Fruit fly (Drosophila melanogaster) whole organism, pupa: ENCODE results near the gene Nin.
A peak's percentile ranks its signal among the peaks of the same experiment; 100 is the strongest.

Source experiments
- CG10348 ChIP-seq: fragments of 200-800 bp; sonication (Bioruptor generic); IDR thresholded peaks from 2 replicates; pipeline ENCODE4 v1.3.6; 2022; ENCODE audit warnings: missing biosample characterization, missing genetic modification characterization
- CG12605 ChIP-seq: fragments of 200-800 bp; sonication (Bioruptor generic); IDR thresholded peaks from 2 replicates; pipeline ENCODE4 v1.3.6; 2022; ENCODE audit warnings: missing biosample characterization, missing genetic modification characterization
- CG13204 ChIP-seq: fragments of 200-800 bp; sonication (Bioruptor generic); optimal IDR thresholded peaks from 2 replicates; lab custom pipeline; 2018; ENCODE audit warnings: missing biosample characterization, mild to moderate bottlenecking, missing genetic modification characterization, moderate library complexity
- CG14655 ChIP-seq: fragments of 200-800 bp; sonication (Bioruptor generic); optimal IDR thresholded peaks from 3 replicates; lab custom pipeline; 2017; ENCODE audit warnings: mild to moderate bottlenecking, missing biosample characterization, missing genetic modification reagents, missing genetic modification characterization
- CG15710 ChIP-seq: fragments of 200-800 bp; sonication (Bioruptor generic); optimal IDR thresholded peaks from 2 replicates; lab custom pipeline; 2018; ENCODE audit warnings: missing biosample characterization, mild to moderate bottlenecking, missing genetic modification characterization, moderate library complexity
- CG17806 ChIP-seq: fragments of 200-800 bp; sonication (Bioruptor generic); optimal IDR thresholded peaks from 2 replicates; lab custom pipeline; 2018; ENCODE audit warnings: missing biosample characterization, mild to moderate bottlenecking, missing genetic modification characterization, moderate library complexity
- CG32121 ChIP-seq: fragments of 200-800 bp; sonication (Bioruptor generic); IDR thresholded peaks from 2 replicates; pipeline ENCODE4 v1.3.6; 2022; ENCODE audit warnings: missing biosample characterization, missing genetic modification characterization
- CG34367 ChIP-seq: fragments of 200-800 bp; sonication (Bioruptor generic); optimal IDR thresholded peaks from 2 replicates; lab custom pipeline; 2018; ENCODE audit warnings: missing biosample characterization, mild to moderate bottlenecking, missing genetic modification characterization
- CG4496 ChIP-seq: fragments of 200-800 bp; sonication (Bioruptor generic); IDR thresholded peaks from 3 replicates; pipeline ENCODE4 v1.3.6; 2022; ENCODE audit warnings: missing biosample characterization, missing genetic modification characterization
- CG8159 ChIP-seq: fragments of 200-800 bp; sonication (Bioruptor generic); optimal IDR thresholded peaks from 3 replicates; lab custom pipeline; 2018; ENCODE audit warnings: missing biosample characterization, mild to moderate bottlenecking, missing genetic modification characterization, moderate library complexity
- CG8301 ChIP-seq: fragments of 200-800 bp; sonication (Bioruptor generic); optimal IDR thresholded peaks from 2 replicates; lab custom pipeline; 2018; ENCODE audit warnings: missing biosample characterization, mild to moderate bottlenecking, missing genetic modification characterization
- CG9948 ChIP-seq: fragments of 200-800 bp; sonication (Bioruptor generic); optimal IDR thresholded peaks from 2 replicates; lab custom pipeline; 2018; ENCODE audit warnings: missing biosample characterization, mild to moderate bottlenecking, missing genetic modification characterization, moderate library complexity
- D1 ChIP-seq: fragments of 200-800 bp; sonication (Bioruptor generic); optimal IDR thresholded peaks from 2 replicates; lab custom pipeline; 2018; ENCODE audit warnings: missing biosample characterization, mild to moderate bottlenecking, missing genetic modification characterization, moderate library complexity
- EcR ChIP-seq: fragments of 200-800 bp; sonication (Bioruptor generic); optimal IDR thresholded peaks from 3 replicates; lab custom pipeline; 2019; ENCODE audit warnings: missing biosample characterization, missing genetic modification characterization, mild to moderate bottlenecking, moderate library complexity, missing genetic modification reagents
- Ets98B ChIP-seq: fragments of 200-800 bp; sonication (Bioruptor generic); IDR thresholded peaks from 2 replicates; pipeline ENCODE4 v1.3.6; 2022; ENCODE audit warnings: missing biosample characterization, missing genetic modification characterization
- Pif1A ChIP-seq: fragments of 200-800 bp; sonication (Bioruptor generic); optimal IDR thresholded peaks from 3 replicates; lab custom pipeline; 2016; ENCODE audit warnings: missing biosample characterization, missing genetic modification characterization
- Pif1B ChIP-seq: fragments of 200-800 bp; sonication (Bioruptor generic); optimal IDR thresholded peaks from 3 replicates; lab custom pipeline; 2016; ENCODE audit warnings: missing biosample characterization, missing genetic modification characterization
- Snoo ChIP-seq: fragments of 200-800 bp; sonication (Bioruptor generic); optimal IDR thresholded peaks from 3 replicates; lab custom pipeline; 2017; ENCODE audit warnings: missing biosample characterization, mild to moderate bottlenecking, missing genetic modification characterization, inconsistent platforms
- fd96Ca ChIP-seq: fragments of 200-800 bp; sonication (Bioruptor generic); IDR thresholded peaks from 3 replicates; pipeline ENCODE4 v1.3.6; 2022; ENCODE audit warnings: missing biosample characterization, missing genetic modification characterization
- gl ChIP-seq: fragments of 200-800 bp; sonication (Bioruptor generic); optimal IDR thresholded peaks from 2 replicates; lab custom pipeline; 2018; ENCODE audit warnings: missing biosample characterization, mild to moderate bottlenecking, missing genetic modification characterization
- rn ChIP-seq: fragments of 200-800 bp; sonication (Bioruptor generic); IDR thresholded peaks from 2 replicates; pipeline ENCODE4 v1.3.6; 2022; ENCODE audit warnings: missing biosample characterization, missing genetic modification characterization

Nin gene

DNA sequence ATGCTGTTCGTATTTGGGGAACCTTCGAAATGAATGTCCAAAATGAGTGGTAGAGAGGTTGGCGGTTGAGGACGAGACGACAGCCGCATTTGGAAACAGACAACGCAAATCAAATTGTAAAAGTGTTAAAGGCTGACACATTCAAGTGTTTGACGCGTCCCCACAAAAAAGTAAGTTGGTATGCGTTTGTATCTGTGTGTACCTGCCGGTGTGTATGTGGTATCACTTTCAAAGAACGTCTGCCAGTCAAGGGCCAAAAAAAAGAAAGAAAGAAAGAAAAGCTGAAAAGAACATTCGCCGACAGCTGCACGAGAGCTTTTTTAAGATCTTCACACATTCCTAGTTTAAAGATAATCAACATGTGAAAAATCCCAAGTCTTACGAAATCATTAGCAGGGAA is 30.5 kb downstream of the Nin start:
- TF ChIP-seq fd96Ca (no peak), CG10348 (GFP tag; lab: Robert Waterston, UW) (no peak), rn (no peak), Pif1B (GFP tag; lab: Kevin White, UChicago) (no peak), CG9948 (tag; lab: Kevin White, UChicago) (no peak), D1 (no peak), CG14655 (no peak), CG15710 (tag; lab: Kevin White, UChicago) (no peak), Ets98B (GFP tag; lab: Robert Waterston, UW) (no peak), CG13204 (no peak), Snoo (tag; lab: Kevin White, UChicago) (no peak), CG32121 (GFP tag; lab: Robert Waterston, UW) (no peak), CG17806 (tag; lab: Kevin White, UChicago) (no peak), Pif1A (no peak), CG8301 (tag; lab: Kevin White, UChicago) (no peak), CG8159 (no peak), CG12605 (GFP tag; lab: Robert Waterston, UW) (no peak)

DNA sequence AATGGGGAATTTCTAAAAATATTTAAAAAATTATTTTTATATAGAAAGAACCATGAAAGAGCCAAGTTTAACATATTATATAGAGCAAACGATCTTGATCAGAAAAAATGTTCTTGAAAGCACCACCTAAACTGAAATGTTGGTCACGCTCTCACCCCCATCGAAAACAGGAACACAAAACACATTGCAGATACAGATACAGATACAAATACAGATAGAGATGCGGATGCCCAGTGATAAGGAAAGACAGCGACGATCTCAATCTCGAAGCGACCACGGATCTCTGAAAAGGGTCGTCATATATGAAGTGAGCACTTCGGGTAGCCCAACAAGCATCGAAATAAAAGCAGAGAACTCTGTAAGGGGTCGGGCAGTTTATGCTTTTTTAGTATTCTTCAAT is 31.0 kb downstream of the Nin start:
- TF ChIP-seq CG14655 (no peak), CG12605 (GFP tag; lab: Robert Waterston, UW) (no peak), CG9948 (tag; lab: Kevin White, UChicago) (no peak), Snoo (tag; lab: Kevin White, UChicago) (no peak), CG13204 (no peak), CG17806 (tag; lab: Kevin White, UChicago) (no peak), CG34367 (tag; lab: Kevin White, UChicago) (no peak), CG10348 (GFP tag; lab: Robert Waterston, UW) (no peak), CG15710 (tag; lab: Kevin White, UChicago) (no peak)
- TF ChIP-seq, all 21 proteins: peak for 0

DNA sequence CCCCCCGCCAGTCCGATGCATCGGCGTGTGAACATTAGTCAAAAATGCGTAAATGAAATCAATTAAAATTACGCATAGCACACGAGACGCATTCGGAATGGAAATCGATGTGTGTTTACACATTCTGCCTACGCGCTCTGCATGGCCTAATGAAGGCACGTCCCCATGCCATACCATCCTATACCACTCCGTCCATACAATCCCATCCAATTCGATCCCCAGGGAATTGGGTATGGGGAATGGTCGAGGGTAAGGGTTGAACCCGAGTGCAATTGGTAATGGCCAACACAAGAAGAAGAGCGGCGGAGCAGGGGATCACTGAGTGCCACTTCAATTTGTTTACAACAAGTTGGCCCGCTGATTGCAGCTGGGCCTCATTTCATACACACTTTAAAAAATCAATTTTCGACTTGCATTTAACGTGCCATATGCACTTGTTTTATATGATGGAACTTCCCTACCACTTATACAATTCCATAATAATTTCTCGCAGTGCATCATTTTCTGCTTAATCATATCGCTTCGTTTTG is 32.9 kb downstream of the Nin start:
- peak; percentile 6 for TF ChIP-seq EcR (GFP tag; lab: Kevin White, UChicago)
- TF ChIP-seq Pif1B (GFP tag; lab: Kevin White, UChicago): no peak
- peak; percentile 43 for TF ChIP-seq Pif1A
- TF ChIP-seq CG17806 (tag; lab: Kevin White, UChicago): peak; percentile 26
- 0 out of 3 replicates have a peak, but pooled peaks have one; percentile 21 for TF ChIP-seq CG4496 (GFP tag; lab: Robert Waterston, UW)
- TF ChIP-seq CG9948 (tag; lab: Kevin White, UChicago): peak; percentile 18
- peak; percentile 29 for TF ChIP-seq CG8159
- no peak for TF ChIP-seq CG8301 (tag; lab: Kevin White, UChicago)
- TF ChIP-seq CG10348 (GFP tag; lab: Robert Waterston, UW): no peak
- no peak for TF ChIP-seq CG32121 (GFP tag; lab: Robert Waterston, UW)
- TF ChIP-seq CG15710 (tag; lab: Kevin White, UChicago): peak; percentile 10
- TF ChIP-seq CG14655: peak; percentile 47
- TF ChIP-seq CG12605 (GFP tag; lab: Robert Waterston, UW): no peak

DNA sequence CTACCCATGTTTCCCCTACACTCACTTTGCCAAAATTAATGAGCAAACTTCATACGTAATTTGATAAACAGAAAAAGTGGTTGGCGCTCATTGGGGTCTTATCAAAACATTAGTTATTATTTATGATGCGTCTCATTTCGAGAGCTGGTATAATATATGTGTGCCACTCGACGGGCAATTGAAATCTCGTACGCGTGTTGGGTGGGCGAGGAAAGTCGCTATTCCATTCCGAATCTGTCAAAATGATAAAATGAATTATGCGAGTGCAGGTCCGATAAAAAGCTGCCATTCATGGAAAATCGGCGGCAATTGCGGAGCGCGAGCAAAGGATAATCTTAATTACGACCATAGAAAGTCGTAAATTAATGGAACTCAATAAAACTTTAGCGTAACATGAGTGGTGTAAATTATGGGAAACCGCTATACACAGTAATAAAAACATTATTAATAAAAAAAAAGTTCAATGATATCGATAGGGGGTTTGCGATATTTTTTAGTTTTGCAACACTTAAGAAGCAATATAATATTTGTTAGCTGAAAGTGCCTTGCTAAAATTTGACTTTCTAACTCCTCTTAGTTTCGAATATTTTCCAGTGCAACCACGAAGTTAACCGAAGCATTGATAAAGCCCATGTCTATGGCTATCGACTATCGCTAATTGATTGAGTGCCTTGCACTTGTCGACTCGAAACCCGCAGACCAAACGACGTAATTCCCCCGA is 36.0 kb downstream of the Nin start:
- TF ChIP-seq Ets98B (GFP tag; lab: Robert Waterston, UW): peak; percentile 16; the same call in 1 of the 2 replicates
- no peak for TF ChIP-seq CG13204
- no peak for TF ChIP-seq CG10348 (GFP tag; lab: Robert Waterston, UW)
- TF ChIP-seq CG17806 (tag; lab: Kevin White, UChicago): no peak
- TF ChIP-seq Pif1A: no peak
- 0 out of 2 replicates have a peak, but pooled peaks have one; percentile 37 for TF ChIP-seq CG32121 (GFP tag; lab: Robert Waterston, UW)
- TF ChIP-seq CG12605 (GFP tag; lab: Robert Waterston, UW): no peak
- TF ChIP-seq CG14655: no peak
- TF ChIP-seq rn: no peak
- TF ChIP-seq CG4496 (GFP tag; lab: Robert Waterston, UW): peak; percentile 31; the same call in 1 of the 3 replicates
- no peak for TF ChIP-seq gl (tag; lab: Kevin White, UChicago)
- no peak for TF ChIP-seq CG15710 (tag; lab: Kevin White, UChicago)
- TF ChIP-seq CG8159: no peak

DNA sequence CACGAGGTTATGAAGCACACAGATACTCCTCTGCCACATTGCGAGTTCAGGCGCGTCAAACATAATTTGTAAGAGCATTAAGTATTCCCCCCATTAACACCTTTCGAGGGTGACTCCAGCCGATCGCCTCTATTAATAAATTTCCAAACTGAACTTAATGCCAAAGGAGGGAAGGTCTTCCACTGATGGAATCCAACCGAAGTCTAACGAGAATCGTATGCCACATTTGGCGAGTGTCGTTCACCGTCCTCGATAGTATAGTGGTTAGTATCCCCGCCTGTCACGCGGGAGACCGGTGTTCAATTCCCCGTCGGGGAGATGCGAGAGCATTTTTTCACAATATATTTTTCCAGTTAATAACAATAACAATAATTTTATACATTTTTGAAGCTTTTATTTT is 37.8 kb downstream of the Nin start:
- TF ChIP-seq CG8159: no peak
- no peak for TF ChIP-seq CG8301 (tag; lab: Kevin White, UChicago)
- TF ChIP-seq CG14655: no peak
- TF ChIP-seq fd96Ca: no peak
- TF ChIP-seq Ets98B (GFP tag; lab: Robert Waterston, UW): no peak
- no peak for TF ChIP-seq CG12605 (GFP tag; lab: Robert Waterston, UW)
- no peak for TF ChIP-seq D1
- no peak for TF ChIP-seq CG9948 (tag; lab: Kevin White, UChicago)
- TF ChIP-seq EcR (GFP tag; lab: Kevin White, UChicago): no peak
- no peak for TF ChIP-seq CG17806 (tag; lab: Kevin White, UChicago)
- TF ChIP-seq CG32121 (GFP tag; lab: Robert Waterston, UW): no peak
- no peak for TF ChIP-seq Snoo (tag; lab: Kevin White, UChicago)
- no peak for TF ChIP-seq rn
- TF ChIP-seq CG15710 (tag; lab: Kevin White, UChicago): no peak
- no peak for TF ChIP-seq Pif1B (GFP tag; lab: Kevin White, UChicago)
